Fruit fly (Drosophila melanogaster) ovary, adult (tissue): ENCODE data around the gene Pkc98E.

Source experiments
- CG17801 ChIP-seq: fragments of 200-800 bp; optimal IDR thresholded peaks from 2 replicates; lab custom pipeline; 2019; ENCODE audit warnings: missing biosample characterization, mild to moderate bottlenecking, missing genetic modification characterization, moderate library complexity; ENCODE audit not compliant: partially characterized antibody

The Pkc98E gene

DNA sequence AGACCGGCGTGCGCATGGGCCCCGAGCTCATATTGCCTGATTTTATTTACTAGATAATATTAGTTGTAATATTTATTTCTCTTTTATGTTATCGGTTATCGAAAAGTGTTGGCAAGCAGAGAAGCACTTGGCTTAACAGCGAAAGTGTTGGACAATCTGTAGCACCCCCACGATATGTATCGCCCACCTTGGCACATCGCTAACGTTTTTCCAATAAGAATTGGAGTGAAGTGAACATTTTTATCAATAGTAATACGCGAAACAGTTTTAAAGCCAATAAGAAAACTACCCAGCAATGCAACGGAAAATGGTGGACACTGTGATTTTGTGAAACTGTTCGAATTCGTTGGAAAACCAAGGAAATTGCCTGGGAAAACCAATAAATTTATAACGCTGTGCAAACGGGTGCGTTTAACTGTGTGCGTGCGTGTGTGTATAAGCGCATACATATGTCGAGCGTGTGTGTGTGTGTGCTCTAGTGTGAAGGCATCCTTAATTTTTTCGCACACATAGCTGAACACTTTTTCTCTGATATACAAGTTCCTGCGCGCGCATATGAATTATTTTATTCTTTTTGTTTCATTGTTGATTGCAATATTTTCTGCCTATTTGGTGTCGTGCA, at the start of gene Pkc98E, which contains the start of gene Slu7:
TSS of gene Pkc98E (plus strand) at position 197 of the 622 bp plus-strand sequence.
TSS of gene Slu7 (minus strand) at position 112 of the 622 bp plus-strand sequence.
- TF ChIP-seq CG17801: peak; percentile 50

DNA sequence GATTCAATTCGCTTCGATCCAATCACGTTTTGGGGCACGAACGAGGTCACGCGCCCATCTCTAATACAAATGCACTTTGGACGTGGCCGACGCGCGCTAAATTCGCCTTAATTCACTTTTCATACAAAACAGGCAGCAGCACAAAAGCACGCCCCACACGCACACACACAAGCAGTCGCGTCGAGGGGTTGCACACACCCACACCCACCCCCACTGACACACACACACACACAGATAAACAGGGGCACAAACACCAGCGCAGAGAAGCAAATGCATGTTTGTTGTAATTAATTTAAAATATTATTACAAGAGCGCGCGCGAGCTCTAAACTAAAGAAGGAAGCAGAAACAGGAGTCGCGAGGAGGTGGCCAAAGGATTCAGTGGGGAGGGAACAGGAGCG, 49.6 kb upstream of the Pkc98E start:
- no peak for TF ChIP-seq CG17801

DNA sequence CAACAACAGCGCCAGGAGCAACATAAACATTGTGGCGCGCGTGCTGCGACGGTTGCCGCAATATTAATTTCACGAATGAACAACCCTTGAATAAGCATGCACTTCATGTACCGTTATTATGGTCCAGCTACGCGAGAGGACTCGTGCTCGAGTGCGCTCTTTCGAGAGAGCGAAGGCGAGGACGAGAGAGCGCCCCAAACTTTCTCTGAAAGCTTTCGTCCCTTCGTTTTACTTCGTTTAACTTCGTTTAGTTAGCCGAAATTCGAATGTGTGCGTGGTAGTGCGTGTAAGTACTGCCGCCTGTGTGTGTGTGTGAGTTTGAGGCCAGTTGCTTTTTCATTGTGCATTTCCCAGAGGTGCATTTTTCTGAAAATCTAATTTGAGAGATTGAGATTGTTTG, 48.3 kb upstream of the Pkc98E start:
- no peak for TF ChIP-seq CG17801

DNA sequence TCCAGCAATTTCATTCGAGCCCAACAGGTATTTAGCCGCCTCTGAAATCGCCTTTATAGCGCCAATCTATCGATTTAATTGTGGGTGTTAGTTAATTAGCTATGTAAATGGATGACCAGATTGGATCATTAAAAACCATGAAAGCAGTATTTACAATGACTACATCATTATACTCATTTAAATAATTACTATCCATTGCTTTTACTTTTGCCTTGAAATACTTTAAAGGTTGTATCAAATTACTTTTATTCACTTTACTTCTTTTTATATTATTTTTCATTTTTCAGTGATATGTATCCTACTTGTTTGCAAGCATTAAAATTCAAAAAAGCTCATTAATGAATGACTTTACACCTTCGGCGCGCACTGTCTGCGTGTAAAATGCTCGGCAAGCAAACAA, 40.0 kb upstream of the Pkc98E start:
- TF ChIP-seq CG17801: no peak

DNA sequence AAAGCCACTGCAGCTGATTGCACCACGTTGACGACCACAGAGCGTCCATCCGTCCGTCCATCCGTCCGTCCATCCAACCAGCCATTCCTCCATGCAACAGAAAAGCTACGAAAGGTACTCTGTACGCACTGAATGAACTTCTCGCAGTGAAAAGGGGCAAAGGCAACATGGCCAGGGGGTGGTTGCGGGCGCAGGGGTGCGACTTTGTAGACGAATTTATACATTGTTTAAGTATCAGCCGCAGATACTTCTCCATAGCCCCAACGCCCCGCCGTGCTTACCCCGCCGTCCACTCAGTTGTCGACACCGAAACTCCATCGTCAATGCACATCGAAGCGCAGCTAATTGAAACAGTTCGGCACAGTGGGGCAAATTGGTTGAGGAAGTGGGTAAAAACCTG, 39.0 kb upstream of the Pkc98E start:
- TF ChIP-seq CG17801: no peak

DNA sequence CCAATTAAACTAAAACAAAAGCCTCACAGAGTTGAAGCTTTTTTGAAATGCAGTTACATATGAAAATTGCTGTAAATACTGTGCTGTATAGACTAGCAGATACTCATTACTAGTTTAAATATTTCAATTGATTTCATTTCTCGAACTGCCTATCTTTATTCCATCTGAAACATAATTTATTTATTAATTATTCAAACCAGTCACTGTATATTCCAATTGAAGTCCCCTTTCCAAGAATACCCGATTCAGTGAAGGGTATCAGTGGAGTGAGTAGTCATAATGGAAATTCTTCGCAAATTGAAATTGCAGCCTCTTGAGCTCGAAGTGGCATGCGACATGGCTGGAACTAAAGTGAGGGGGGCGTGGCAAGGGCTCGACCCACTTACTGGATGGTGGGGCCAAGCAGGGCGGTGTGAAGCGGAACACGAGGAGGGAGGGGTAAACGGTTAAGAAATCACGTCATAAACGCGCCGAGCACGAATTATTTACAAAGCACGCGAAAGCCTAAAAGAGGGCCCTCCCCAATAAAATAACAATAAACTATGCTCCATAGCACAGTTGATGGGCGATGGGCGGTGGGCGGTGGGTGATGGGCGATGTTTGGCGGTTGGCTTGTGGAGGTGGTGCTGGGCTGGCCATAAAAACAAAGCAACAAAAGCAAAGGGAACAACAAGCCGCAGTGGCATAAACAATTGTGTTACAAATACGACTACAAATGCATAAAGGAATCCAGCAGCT, 33.9 kb upstream of the Pkc98E start:
- peak; percentile 3 for TF ChIP-seq CG17801

DNA sequence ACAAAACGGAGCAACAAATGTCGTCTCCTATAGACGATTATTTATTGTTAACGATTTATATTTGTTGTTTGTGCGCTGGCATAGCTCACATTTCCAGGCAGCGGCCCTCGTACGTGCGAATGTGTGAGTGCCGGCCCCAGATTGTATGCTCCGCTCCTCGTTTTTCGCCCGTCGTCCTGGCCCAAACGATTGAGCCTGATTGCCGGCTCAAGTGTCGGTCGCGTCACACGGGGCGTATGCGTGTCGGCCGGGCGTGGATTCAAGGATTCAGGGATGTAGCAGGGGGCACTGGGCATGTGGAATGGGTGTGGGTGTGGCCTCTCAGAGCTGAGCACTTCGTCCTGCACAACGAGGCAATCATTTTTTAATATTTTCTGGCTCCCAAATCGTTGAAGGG, 33.3 kb upstream of the Pkc98E start:
- TF ChIP-seq CG17801: no peak

DNA sequence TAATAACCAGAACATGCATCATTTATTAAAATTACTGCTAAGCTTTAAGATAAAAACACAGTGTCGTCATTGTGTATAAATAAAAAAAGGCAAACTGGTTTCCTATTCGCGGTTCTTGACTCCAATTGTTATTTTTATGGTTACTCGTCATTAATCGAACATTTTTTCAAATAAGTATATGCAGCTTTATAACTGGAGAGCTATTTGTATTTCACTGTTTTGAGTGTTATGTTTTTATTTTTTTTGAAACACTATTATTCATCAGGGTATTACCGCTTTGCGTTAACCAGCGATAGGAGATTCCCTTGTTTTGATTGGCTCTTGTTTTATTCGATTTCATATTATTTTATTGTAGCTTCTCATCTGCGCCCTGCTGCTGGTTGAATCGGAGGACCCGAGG, 27.8 kb upstream of the Pkc98E start:
- no peak for TF ChIP-seq CG17801

DNA sequence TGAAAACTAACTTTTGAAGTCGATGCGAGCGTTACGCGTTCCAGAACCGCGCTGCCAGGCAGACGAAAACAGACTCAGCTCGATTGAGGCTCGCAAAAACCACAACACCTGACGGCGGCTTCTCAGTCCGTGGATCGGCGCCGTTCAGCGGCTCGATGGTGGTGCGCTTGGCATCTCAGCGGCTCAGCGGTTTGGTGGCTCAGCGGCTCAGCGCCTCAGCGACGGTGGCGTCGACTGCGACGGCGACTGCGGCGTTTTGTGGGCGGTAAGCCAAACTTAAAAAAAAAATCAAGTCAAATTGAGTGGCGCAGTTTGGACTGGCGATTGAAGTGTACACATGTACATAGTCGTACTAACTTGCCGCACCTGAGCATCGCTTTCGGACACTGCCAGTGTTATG, 18.6 kb upstream of the Pkc98E start, which contains the start of gene wat:
TSS of gene wat (minus strand) at position 41 of the 400 bp plus-strand sequence.
- no peak for TF ChIP-seq CG17801

DNA sequence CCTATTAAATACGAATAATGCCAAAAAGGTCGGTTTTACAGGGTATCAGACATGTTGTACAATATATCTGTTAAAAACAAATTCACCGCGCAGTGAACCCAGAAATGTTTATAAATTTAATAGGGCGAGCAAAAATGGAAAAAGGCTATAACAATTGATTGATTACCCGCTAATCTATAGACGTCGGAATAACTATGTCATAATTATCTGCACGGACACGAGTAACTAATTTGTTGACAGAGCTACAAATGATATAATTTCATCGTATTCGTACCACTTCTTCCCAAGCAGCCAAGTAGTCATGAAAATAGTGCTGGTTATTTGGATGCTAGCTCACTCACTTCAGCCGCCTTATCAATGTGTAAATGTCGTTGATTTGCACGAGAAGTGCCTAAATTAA, 14.3 kb upstream of the Pkc98E start, which contains the start of gene CG14518:
TSS of gene CG14518 (plus strand) at position 301 of the 400 bp plus-strand sequence.
- TF ChIP-seq CG17801: no peak

DNA sequence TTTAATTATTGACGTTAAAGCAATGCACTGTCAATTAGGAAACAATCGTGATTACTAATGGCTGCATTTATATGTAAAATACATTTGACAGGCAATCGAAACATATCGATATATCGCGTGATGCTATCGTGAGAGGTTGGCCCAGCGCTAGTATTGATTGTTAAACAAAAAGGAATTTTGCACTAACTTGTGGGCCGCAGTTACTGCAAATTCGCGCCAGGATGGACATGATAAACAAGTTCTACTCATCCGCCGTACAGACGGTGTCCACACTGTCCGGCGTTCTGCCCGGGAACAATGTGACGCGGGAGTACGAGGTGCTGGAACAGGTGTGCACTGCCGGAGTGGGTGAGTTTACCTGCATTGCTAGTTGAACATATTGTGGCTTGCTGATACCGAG, 11.8 kb upstream of the Pkc98E start, which contains the start of the genes eIF4E6 and CG1951:
TSS of gene eIF4E6 (minus strand) at position 53 of the 400 bp plus-strand sequence.
TSS of gene CG1951 (plus strand) at position 115 of the 400 bp plus-strand sequence.
- peak; percentile 32 for TF ChIP-seq CG17801

DNA sequence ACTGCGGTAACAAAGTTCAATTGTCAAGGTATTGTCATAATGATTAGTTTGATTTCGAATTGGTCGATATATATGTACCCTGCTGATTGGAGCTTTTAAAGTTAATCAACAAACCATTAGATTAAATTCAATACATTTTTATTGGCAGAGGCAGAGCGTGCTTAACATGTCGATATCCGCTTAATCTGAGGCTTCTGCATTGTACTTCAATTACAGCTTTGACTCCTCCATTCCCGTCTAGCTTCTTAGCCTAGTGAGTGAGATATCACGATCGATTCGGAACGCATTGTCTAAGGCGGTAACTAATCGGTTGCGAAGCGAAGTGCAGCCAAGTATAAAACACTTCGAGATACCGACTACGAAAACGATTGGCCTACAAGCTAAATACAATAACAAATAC, 6.4 kb upstream of the Pkc98E start, which contains the start of gene Ssl2:
TSS of gene Ssl2 (minus strand) at position 101 of the 400 bp plus-strand sequence.
- no peak for TF ChIP-seq CG17801

DNA sequence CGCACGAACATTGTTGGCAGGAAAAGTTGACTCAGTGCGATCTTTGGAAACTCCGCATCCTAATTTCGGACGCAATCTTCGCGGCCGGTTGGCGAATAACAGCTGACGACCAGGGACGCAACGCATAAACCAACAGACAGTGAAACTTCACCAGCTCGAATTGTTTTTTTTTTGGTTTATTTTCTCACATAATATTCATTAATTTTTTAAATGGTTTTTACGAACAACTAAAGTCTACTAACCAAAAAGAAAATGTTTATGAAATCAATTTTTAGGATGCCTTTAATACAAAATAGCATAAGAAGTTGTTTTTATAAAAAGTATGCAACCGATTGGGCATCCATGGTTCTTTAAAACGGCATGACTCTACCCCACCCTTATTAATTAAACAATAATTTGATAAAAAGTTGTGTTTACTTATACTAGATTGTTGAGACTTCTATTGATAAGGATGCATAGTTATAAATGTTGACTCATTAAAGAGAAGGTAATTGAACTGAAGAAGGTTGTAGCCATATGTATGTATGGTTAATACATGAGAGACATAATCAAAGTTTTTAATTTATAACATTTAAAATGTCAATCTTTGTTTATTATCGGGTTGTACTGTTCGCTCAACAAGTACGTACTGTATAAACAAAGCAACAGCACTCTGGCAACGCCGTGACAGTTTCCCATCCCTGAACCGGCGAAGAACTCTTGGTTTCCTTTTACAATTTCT, 4.9 kb upstream of the Pkc98E start, which contains the start of the genes beta4GalNAcTB and Cpsf100:
TSS of gene beta4GalNAcTB (minus strand) at position 100 of the 721 bp plus-strand sequence.
TSS of gene Cpsf100 (plus strand) at position 665 of the 721 bp plus-strand sequence.
- TF ChIP-seq CG17801: peak; percentile 40

DNA sequence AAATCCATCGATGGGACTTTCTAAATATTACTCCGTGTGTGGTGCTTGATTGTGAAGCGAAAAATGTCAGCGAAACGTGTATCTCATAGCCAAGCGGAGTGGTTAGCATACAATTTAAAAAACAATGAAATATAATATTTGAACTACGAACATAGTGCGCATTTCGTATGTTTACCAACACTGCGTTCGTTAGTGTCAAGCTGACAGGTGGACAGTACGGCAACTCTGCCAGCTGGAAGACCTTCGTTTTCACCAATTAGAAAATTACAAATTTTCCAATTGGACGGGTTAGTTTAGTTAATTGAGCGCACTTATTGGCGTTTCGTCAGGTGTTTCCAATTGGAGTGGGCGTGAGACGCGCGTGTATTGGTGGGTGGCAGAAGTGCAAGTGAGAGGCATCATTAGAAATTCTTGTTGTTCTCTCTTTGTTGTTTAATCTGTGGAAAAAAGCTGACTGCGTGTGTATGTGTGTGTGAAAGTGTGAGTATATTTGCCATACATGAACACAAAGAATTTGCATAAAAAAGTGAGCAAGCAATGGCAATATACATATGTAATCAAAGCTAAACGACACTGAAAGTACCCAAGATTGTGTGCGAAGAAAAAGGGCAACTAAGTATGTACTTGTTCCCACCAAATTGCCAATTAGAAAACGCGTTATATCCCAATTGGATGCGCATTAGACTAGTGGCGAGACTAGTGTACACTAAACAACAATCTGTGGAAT, 911 bp downstream of the Pkc98E start:
- TF ChIP-seq CG17801: peak; percentile 20

DNA sequence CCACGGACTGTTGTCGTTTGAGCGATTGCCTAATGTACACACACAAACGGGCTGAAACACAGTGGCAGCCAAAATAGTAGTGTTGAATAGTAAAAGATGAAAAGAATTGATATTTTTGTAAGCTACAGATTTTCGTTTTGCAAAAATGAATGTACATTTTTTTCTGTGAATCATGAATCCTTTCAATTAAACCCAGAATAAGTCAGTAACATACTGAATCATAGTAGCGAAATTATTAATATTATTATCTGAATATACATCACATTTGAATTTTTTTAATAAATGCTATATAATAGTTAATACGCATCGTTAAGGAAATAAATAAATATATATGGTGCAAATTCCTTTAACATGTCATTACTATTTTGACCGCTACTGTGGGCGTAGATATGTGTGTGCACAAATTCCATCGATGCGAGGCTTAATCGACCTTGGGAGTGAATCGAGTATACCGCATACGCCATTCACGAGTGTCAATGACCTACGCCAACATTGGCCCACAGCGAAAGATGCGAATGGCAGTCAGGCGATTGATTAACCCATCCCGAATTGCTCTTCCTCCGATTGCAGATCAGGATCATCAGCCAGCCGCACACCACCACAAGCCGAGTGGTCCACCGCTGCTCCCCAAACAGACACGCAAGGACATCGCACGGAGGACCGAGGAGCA, 1.7 kb downstream of the Pkc98E start:
- TF ChIP-seq CG17801: peak; percentile 48
